Worm (Caenorhabditis elegans): ENCODE measurements around the gene K08D10.14.

K08D10.14 gene

ce11 chrIV:4154641-4155040, at the start of gene K08D10.14:
Gene K08D10.14 (plus strand): TSS chrIV:4154941.
- TF ChIP-seq fkh-10 (GFP tag; optimal IDR thresholded peaks at IDR 0.05) (no peak), syd-9 (tag; optimal IDR thresholded peaks at IDR 0.05) (no peak), ets-4 (tag; optimal IDR thresholded peaks at IDR 0.05) (no peak), pros-1 (tag; optimal IDR thresholded peaks at IDR 0.05) (no peak), pax-1 (tag; optimal IDR thresholded peaks at IDR 0.05) (no peak), pha-2 (tag; optimal IDR thresholded peaks at IDR 0.05) (no peak)

- no peak for TF ChIP-seq pax-1 (tag; optimal IDR thresholded peaks at IDR 0.05)
- TF ChIP-seq sdc-2 (tag; optimal IDR thresholded peaks at IDR 0.05), result no peak
- TF ChIP-seq ceh-31 (tag; optimal IDR thresholded peaks at IDR 0.05), result no peak
- no peak for TF ChIP-seq ceh-14 (tag; optimal IDR thresholded peaks at IDR 0.05)
- no peak for TF ChIP-seq K02D7.2 (tag; optimal IDR thresholded peaks at IDR 0.05)
- no peak for TF ChIP-seq dve-1 (tag; optimal IDR thresholded peaks at IDR 0.05)
- no peak for TF ChIP-seq hlh-6 (tag; optimal IDR thresholded peaks at IDR 0.05)
- no peak for TF ChIP-seq gmeb-2 (tag; optimal IDR thresholded peaks at IDR 0.05)
- no peak for TF ChIP-seq ceh-19 (GFP tag; optimal IDR thresholded peaks at IDR 0.05)
- TF ChIP-seq odd-2 (tag; optimal IDR thresholded peaks at IDR 0.05), result no peak
- no peak for TF ChIP-seq hlh-13 (GFP tag; optimal IDR thresholded peaks at IDR 0.05)
- no peak for TF ChIP-seq ceh-34 (tag; optimal IDR thresholded peaks at IDR 0.05)
- no peak for TF ChIP-seq ceh-45 (GFP tag; IDR thresholded peaks at IDR 0.05)
- TF ChIP-seq fax-1 (tag; optimal IDR thresholded peaks at IDR 0.05), result no peak
- no peak for TF ChIP-seq ceh-18 (tag; optimal IDR thresholded peaks at IDR 0.05)
- TF ChIP-seq ttx-3 (tag; optimal IDR thresholded peaks at IDR 0.05), result no peak
Observed at ce11 chrIV:4108767-4109166, 46.0 kb upstream of the K08D10.14 start, which contains the start of gene C35B1.7. Gene C35B1.7 (plus strand): TSS chrIV:4109067.

- TF ChIP-seq ztf-16 (tag; optimal IDR thresholded peaks at IDR 0.05) (no peak), ets-4 (tag; optimal IDR thresholded peaks at IDR 0.05) (no peak), K09A11.1 (tag; optimal IDR thresholded peaks at IDR 0.05; ENCODE audit: insufficient read depth) (no peak), hlh-15 (tag; optimal IDR thresholded peaks at IDR 0.05) (no peak), mec-3 (tag; optimal IDR thresholded peaks at IDR 0.05; ENCODE audit: borderline replicate concordance) (no peak), che-1 (tag; optimal IDR thresholded peaks at IDR 0.05) (no peak), elt-4 (tag; optimal IDR thresholded peaks at IDR 0.05) (no peak), hlh-30 (tag; optimal IDR thresholded peaks at IDR 0.05; ENCODE audit: insufficient read depth) (no peak), dve-1 (tag; optimal IDR thresholded peaks at IDR 0.05) (no peak), elt-2 (tag; optimal IDR thresholded peaks at IDR 0.05) (no peak)
Observed at ce11 chrIV:4112387-4112786, 42.4 kb upstream of the K08D10.14 start, which contains the start of gene F49F1.14. Gene F49F1.14 (minus strand): TSS chrIV:4112487.

- TF ChIP-seq ceh-45 (GFP tag; IDR thresholded peaks at IDR 0.05), result no peak
- no peak for TF ChIP-seq unc-86 (tag; optimal IDR thresholded peaks at IDR 0.05)
- no peak for TF ChIP-seq gmeb-2 (tag; optimal IDR thresholded peaks at IDR 0.05)
- TF ChIP-seq pat-9 (tag; optimal IDR thresholded peaks at IDR 0.05), result no peak
- no peak for TF ChIP-seq fax-1 (tag; optimal IDR thresholded peaks at IDR 0.05)
- no peak for TF ChIP-seq hlh-30 (tag; optimal IDR thresholded peaks at IDR 0.05; ENCODE audit: insufficient read depth)
- TF ChIP-seq nhr-11 (tag; optimal IDR thresholded peaks at IDR 0.05), result no peak
- TF ChIP-seq syd-9 (tag; optimal IDR thresholded peaks at IDR 0.05), result no peak
- TF ChIP-seq elt-2 (tag; optimal IDR thresholded peaks at IDR 0.05), result no peak
- no peak for TF ChIP-seq unc-3 (GFP tag; conservative IDR thresholded peaks at IDR 0.05)
- no peak for TF ChIP-seq unc-3 (tag; optimal IDR thresholded peaks at IDR 0.05)
- TF ChIP-seq ceh-19 (GFP tag; optimal IDR thresholded peaks at IDR 0.05), result no peak
- TF ChIP-seq ama-1 (optimal IDR thresholded peaks at IDR 0.05), result no peak
- TF ChIP-seq ceh-24 (tag; optimal IDR thresholded peaks at IDR 0.05), result no peak
- no peak for TF ChIP-seq ceh-9 (tag; optimal IDR thresholded peaks at IDR 0.05)
- no peak for TF ChIP-seq elt-4 (tag; optimal IDR thresholded peaks at IDR 0.05)
Observed at ce11 chrIV:4114526-4114925, 40.2 kb upstream of the K08D10.14 start, which contains the start of gene F49F1.15. Gene F49F1.15 (minus strand): TSS chrIV:4114626.

Data from whole organism, late embryonic.